Worm (Caenorhabditis elegans) whole organism, dauer: Measurements from ENCODE around the gene C53A5.13.

Source experiments
- unc-62 ChIP-seq: sonication (generic microtip); optimal IDR thresholded peaks from 2 replicates; lab custom pipeline; 2017; ENCODE audit warnings: missing biosample characterization, missing genetic modification reagents, missing genetic modification characterization

The C53A5.13 gene

ce11 chrV:14562589-14562988 lies 15.9 kb downstream of the C53A5.13 start, which contains the start of gene C53A5.11:
Gene C53A5.11, plus strand, starts transcription at chrV:14562889.
- no peak for TF ChIP-seq unc-62 (GFP tag; lab: Kevin White, UChicago)

DNA sequence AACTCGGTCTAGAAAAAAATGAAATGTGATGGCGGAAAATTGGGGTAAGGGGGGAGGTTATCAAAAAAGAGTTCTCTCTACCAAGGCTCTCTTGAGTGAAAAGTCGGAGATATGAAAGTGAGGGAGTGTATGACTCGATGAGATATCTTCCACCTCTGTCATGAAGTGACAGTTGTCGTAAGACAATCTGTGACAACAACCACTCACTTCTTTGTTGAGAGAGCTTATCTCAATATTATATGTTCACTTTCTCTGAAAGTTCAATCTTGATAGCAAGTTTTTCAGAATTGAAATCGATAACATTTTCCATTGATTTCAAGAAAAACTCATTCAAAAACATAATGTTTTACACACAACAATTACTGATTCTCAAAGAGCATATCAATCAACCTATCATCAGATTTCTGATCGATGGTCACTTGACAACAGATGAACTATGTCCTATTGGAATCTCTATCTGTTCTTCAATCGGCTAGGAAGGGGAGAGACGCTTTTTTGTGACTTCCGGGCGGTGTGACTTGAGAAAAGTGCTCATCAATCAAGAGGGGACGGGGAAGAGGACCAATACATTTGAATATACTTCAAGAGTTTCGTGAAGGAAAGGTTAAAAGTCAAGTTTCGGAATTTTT lies 30.2 kb downstream of the C53A5.13 start:
- TF ChIP-seq unc-62 (GFP tag; lab: Kevin White, UChicago), result no peak

DNA sequence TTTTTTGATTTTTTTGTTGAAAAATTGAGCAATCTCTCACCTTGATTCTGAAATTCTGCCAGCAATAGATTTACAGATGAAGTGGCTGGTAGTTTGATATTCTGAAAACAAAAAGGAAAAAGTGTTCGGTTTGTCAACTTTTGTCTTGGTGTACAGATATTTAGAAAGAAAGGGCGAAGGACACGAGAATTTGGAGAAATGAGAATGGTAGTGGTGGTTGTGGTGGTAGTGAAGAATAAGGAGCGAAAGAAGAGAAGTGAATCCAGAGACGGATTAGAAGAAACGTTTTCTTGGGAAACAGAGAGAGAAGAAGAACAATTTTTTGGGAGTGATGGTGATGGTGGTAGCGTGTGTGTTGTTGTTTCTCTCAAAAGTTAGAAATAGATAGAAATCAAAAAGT lies 33.0 kb downstream of the C53A5.13 start, which contains the start of gene gar-3:
TSS of gene gar-3 (minus strand) at position 101 of the 400 bp plus-strand sequence.
- TF ChIP-seq unc-62 (GFP tag; lab: Kevin White, UChicago), result no peak

ce11 chrV:14585351-14585750 lies 38.7 kb downstream of the C53A5.13 start, which contains the start of gene Y40H4A.2:
Gene Y40H4A.2, minus strand, starts transcription at chrV:14585451.
- no peak for TF ChIP-seq unc-62 (GFP tag; lab: Kevin White, UChicago)

ce11 chrV:14594103-14594502 lies 47.4 kb downstream of the C53A5.13 start:
- TF ChIP-seq unc-62 (GFP tag; lab: Kevin White, UChicago), result no peak

DNA sequence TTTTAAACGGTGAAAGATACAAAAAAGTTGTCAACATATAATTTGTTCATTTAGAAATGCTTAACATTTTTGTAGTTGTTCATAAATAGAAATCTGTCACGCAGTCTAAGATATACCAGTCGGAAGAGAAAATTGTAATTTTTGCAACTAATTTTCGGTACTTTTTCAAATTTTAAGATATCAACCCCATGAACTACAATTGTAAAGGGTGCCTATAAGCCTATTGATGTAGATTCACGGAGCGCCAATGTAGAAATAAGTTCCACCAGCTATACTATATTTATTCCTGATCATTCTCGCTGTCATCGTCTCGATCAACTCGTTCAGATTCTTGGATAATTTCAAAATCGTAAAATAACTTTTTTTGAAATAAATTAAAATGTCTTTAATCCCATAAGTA lies 48.3 kb downstream of the C53A5.13 start:
- TF ChIP-seq unc-62 (GFP tag; lab: Kevin White, UChicago), result no peak

- TF ChIP-seq unc-62 (GFP tag; lab: Kevin White, UChicago), result no peak
Measured at ce11 chrV:14595984-14596383, 49.3 kb downstream of the C53A5.13 start.

- no peak for TF ChIP-seq unc-62 (GFP tag; lab: Kevin White, UChicago)
Measured at ce11 chrV:14597005-14597680, 50.5 kb downstream of the C53A5.13 start, which contains the start of gene pes-9. Gene pes-9, minus strand, starts transcription at chrV:14597034.

DNA sequence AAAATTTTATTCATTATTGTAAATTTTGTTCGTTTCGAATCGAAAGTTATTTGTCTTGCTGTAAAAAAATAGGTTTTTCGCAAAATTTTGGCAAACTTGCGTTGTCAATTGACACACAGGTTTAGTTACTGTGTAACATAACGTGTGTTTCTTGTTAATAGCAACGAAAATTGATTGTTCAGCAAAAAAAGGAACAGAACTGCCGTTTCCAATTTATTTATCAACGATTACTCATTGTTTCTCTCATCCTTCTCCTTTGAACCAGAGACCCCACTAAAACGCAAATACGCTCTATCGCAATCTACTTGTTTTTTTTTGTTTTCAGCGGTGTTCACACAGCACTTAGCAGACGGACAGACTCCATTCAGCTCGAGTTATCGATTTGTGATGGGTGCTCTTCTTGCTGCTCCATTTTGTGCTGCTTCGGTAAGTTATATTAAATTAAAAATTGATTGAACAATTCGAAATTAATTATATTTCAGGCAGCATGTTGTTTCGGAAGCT lies 51.1 kb downstream of the C53A5.13 start, which contains the start of gene R11H6.2:
TSS of gene R11H6.2 (plus strand) at position 326 of the 504 bp plus-strand sequence.
- no peak for TF ChIP-seq unc-62 (GFP tag; lab: Kevin White, UChicago)

DNA sequence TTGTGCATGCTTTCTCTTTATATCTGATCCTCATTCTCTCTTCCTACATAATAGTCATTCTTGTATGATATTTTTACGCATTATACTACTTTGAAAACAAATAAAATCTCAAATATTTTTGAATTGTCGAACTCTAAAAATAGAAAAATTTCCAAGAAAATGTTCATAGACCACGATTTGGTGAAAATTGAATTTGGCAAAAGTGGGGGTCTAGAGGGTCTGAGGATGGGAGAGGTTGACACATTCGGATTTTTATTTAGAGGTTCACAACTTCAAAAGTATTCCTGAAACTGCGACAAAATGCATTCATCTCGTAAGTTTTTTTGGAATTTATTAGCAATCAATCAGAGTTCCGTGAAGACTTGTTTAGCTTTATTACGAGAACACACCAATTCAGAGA lies 53.3 kb downstream of the C53A5.13 start, which contains the start of gene glb-22:
TSS of gene glb-22 (plus strand) at position 301 of the 400 bp plus-strand sequence.
- no peak for TF ChIP-seq unc-62 (GFP tag; lab: Kevin White, UChicago)

- no peak for TF ChIP-seq unc-62 (GFP tag; lab: Kevin White, UChicago)
Measured at ce11 chrV:14603755-14604154, 57.1 kb downstream of the C53A5.13 start.
